Fruit fly (Drosophila melanogaster) whole organism, embryonic: ENCODE measurements around the gene CG13455.

ENCODE experiments used
- Atf6 ChIP-seq: fragments of 200-800 bp; sonication (Bioruptor generic); IDR thresholded peaks from 2 replicates; pipeline ENCODE4 v1.3.6; 2022; ENCODE audit warnings: missing biosample characterization, missing genetic modification characterization
- CG10147 ChIP-seq: fragments of 200-800 bp; sonication (Bioruptor generic); optimal IDR thresholded peaks from 2 replicates; lab custom pipeline; 2019; ENCODE audit warnings: missing biosample characterization, mild to moderate bottlenecking, missing genetic modification characterization, moderate library complexity
- CG10209 ChIP-seq: fragments of 200-800 bp; sonication (Bioruptor generic); optimal IDR thresholded peaks from 3 replicates; lab custom pipeline; 2017; ENCODE audit warnings: missing biosample characterization, mild to moderate bottlenecking, missing genetic modification characterization, missing genetic modification reagents
- CG11247 ChIP-seq: fragments of 200-800 bp; sonication (Bioruptor generic); IDR thresholded peaks from 2 replicates; pipeline ENCODE4 v1.3.6; 2022; ENCODE audit warnings: missing biosample characterization, missing genetic modification characterization
- CG11398 ChIP-seq: fragments of 200-800 bp; sonication (Bioruptor generic); optimal IDR thresholded peaks from 2 replicates; lab custom pipeline; 2016; ENCODE audit warnings: missing biosample characterization, missing genetic modification characterization
- CG11560 ChIP-seq: fragments of 200-800 bp; sonication (Bioruptor generic); IDR thresholded peaks from 3 replicates; pipeline ENCODE4 v1.3.6; 2022; ENCODE audit warnings: missing biosample characterization, missing genetic modification characterization
- CG11696 ChIP-seq: fragments of 200-800 bp; sonication (Bioruptor generic); IDR thresholded peaks from 2 replicates; pipeline ENCODE4 v1.3.6; 2022; ENCODE audit warnings: missing biosample characterization, missing genetic modification characterization
- CG12769 ChIP-seq: fragments of 200-800 bp; sonication (Bioruptor generic); optimal IDR thresholded peaks from 2 replicates; lab custom pipeline; 2019; ENCODE audit warnings: missing biosample characterization, mild to moderate bottlenecking, missing genetic modification characterization, moderate library complexity
- CG12942 ChIP-seq: fragments of 200-800 bp; sonication (Bioruptor generic); optimal IDR thresholded peaks from 3 replicates; lab custom pipeline; 2016; ENCODE audit warnings: missing biosample characterization, missing genetic modification characterization
- CG13123 ChIP-seq: fragments of 200-800 bp; sonication (Bioruptor generic); optimal IDR thresholded peaks from 2 replicates; lab custom pipeline; 2016; ENCODE audit warnings: missing biosample characterization, missing genetic modification characterization
- CG13296 ChIP-seq: fragments of 200-800 bp; sonication (Bioruptor generic); optimal IDR thresholded peaks from 3 replicates; lab custom pipeline; 2018; ENCODE audit warnings: missing biosample characterization, mild to moderate bottlenecking, missing genetic modification characterization
- CG14441 ChIP-seq: fragments of 200-800 bp; sonication (Bioruptor generic); IDR thresholded peaks from 2 replicates; pipeline ENCODE4 v1.3.6; 2022; ENCODE audit warnings: missing biosample characterization, missing genetic modification characterization
- CG17802 ChIP-seq: fragments of 200-800 bp; sonication (Bioruptor generic); optimal IDR thresholded peaks from 2 replicates; lab custom pipeline; 2018; ENCODE audit warnings: missing biosample characterization, mild to moderate bottlenecking, missing genetic modification characterization, moderate library complexity
- CG18262 ChIP-seq: fragments of 200-800 bp; optimal IDR thresholded peaks from 3 replicates; lab custom pipeline; 2019; ENCODE audit warnings: missing biosample characterization, mild to moderate bottlenecking, missing genetic modification characterization, moderate library complexity
- CG2199 ChIP-seq: fragments of 200-800 bp; sonication (Bioruptor generic); IDR thresholded peaks from 3 replicates; pipeline ENCODE4 v1.3.6; 2022; ENCODE audit warnings: missing biosample characterization, missing genetic modification characterization
- CG2712 ChIP-seq: fragments of 200-800 bp; optimal IDR thresholded peaks from 3 replicates; lab custom pipeline; 2019; ENCODE audit warnings: missing biosample characterization, mild to moderate bottlenecking, missing genetic modification characterization, moderate library complexity
- CG2889 ChIP-seq: fragments of 200-800 bp; sonication (Bioruptor generic); IDR thresholded peaks from 3 replicates; pipeline ENCODE4 v1.3.6; 2022; ENCODE audit warnings: missing biosample characterization, missing genetic modification characterization
- CG3163 ChIP-seq: fragments of 200-800 bp; sonication (Bioruptor generic); optimal IDR thresholded peaks from 3 replicates; lab custom pipeline; 2016; ENCODE audit warnings: missing biosample characterization, missing genetic modification characterization
- CG6689 ChIP-seq: fragments of 200-800 bp; sonication (Bioruptor generic); IDR thresholded peaks from 2 replicates; pipeline ENCODE4 v1.3.6; 2022; ENCODE audit warnings: missing biosample characterization, missing genetic modification characterization
- CG7556 ChIP-seq: fragments of 200-800 bp; sonication (Bioruptor generic); optimal IDR thresholded peaks from 2 replicates; lab custom pipeline; 2017; ENCODE audit warnings: missing biosample characterization, mild to moderate bottlenecking, missing genetic modification characterization
- CG7839 ChIP-seq: fragments of 200-800 bp; sonication (Bioruptor generic); optimal IDR thresholded peaks from 3 replicates; lab custom pipeline; 2018; ENCODE audit warnings: missing biosample characterization, mild to moderate bottlenecking, missing genetic modification characterization, moderate library complexity
- CG8290 ChIP-seq, 3 experiments: fragments of 200-800 bp; sonication (Bioruptor generic); optimal IDR thresholded peaks; 2 replicates each; lab custom pipeline; 2016 to 2019; ENCODE audit warnings: missing biosample characterization in 3 of 3, missing genetic modification characterization in 3 of 3, mild to moderate bottlenecking in 2 of 3, moderate library complexity in 1 of 3
- CG8478 ChIP-seq: fragments of >200 bp; optimal IDR thresholded peaks from 2 replicates; lab custom pipeline; 2018
- CG8765 ChIP-seq: fragments of 200-800 bp; sonication (Bioruptor generic); IDR thresholded peaks from 2 replicates; pipeline ENCODE4 v1.3.6; 2022; ENCODE audit warnings: missing biosample characterization, missing genetic modification characterization
- CG9437 ChIP-seq: fragments of 200-800 bp; sonication (Bioruptor generic); optimal IDR thresholded peaks from 2 replicates; lab custom pipeline; 2018; ENCODE audit warnings: missing biosample characterization, mild to moderate bottlenecking, missing genetic modification characterization
- Camta ChIP-seq: fragments of 200-800 bp; sonication (Bioruptor generic); optimal IDR thresholded peaks from 2 replicates; lab custom pipeline; 2016; ENCODE audit warnings: missing biosample characterization, missing genetic modification characterization
- Dll ChIP-seq: fragments of 200-800 bp; sonication (Bioruptor generic); IDR thresholded peaks from 4 replicates; pipeline ENCODE4 v1.3.6; 2022; ENCODE audit warnings: missing biosample characterization, missing genetic modification characterization; ENCODE audit not compliant: partially characterized antibody
- Doc3 ChIP-seq: fragments of 200-800 bp; sonication (Bioruptor generic); IDR thresholded peaks from 3 replicates; pipeline ENCODE4 v1.3.6; 2022; ENCODE audit warnings: missing biosample characterization, missing genetic modification characterization; ENCODE audit not compliant: partially characterized antibody
- Hmx ChIP-seq: fragments of 200-800 bp; sonication (Bioruptor generic); optimal IDR thresholded peaks from 2 replicates; lab custom pipeline; 2016; ENCODE audit warnings: missing biosample characterization, missing genetic modification characterization
- Hr78 ChIP-seq, 2 experiments: fragments of 200-800 bp in 1 of 2; fragments of >200 bp in 1 of 2; sonication (Bioruptor generic) in 1 of 2; optimal IDR thresholded peaks; 2 replicates each; lab custom pipeline; 2017 to 2019; ENCODE audit warnings: missing biosample characterization in 2 of 2, missing genetic modification characterization in 2 of 2, mild to moderate bottlenecking in 1 of 2, moderate library complexity in 1 of 2
- Mes4 ChIP-seq: fragments of 200-800 bp; sonication (Bioruptor generic); optimal IDR thresholded peaks from 2 replicates; lab custom pipeline; 2016; ENCODE audit warnings: missing biosample characterization, missing genetic modification characterization
- Opbp ChIP-seq: fragments of 200-800 bp; sonication (Bioruptor generic); IDR thresholded peaks from 3 replicates; pipeline ENCODE4 v1.3.6; 2022; ENCODE audit warnings: missing biosample characterization, missing genetic modification characterization; ENCODE audit not compliant: partially characterized antibody
- Pdp1 ChIP-seq, 2 experiments: fragments of 200-800 bp; sonication (Bioruptor generic); optimal IDR thresholded peaks; 3 replicates each; lab custom pipeline; 2016; ENCODE audit warnings: missing biosample characterization in 2 of 2, missing genetic modification characterization in 2 of 2, mild to moderate bottlenecking in 1 of 2, moderate library complexity in 1 of 2
- Trl ChIP-seq, 3 experiments: fragments of >200 bp in 2 of 3; fragments of 200-800 bp in 1 of 3; sonication (Bioruptor generic) in 1 of 3; optimal IDR thresholded peaks; 2 replicates in 1 of 3; 3 replicates in 2 of 3; lab custom pipeline; 2016 to 2017; ENCODE audit warnings: missing biosample characterization in 1 of 3, missing genetic modification characterization in 1 of 3
- Xrp1 ChIP-seq: fragments of 200-800 bp; sonication (Bioruptor generic); IDR thresholded peaks from 2 replicates; pipeline ENCODE4 v1.3.6; 2022; ENCODE audit warnings: missing biosample characterization, missing genetic modification characterization
- aop ChIP-seq: fragments of 200-800 bp; sonication (Bioruptor generic); IDR thresholded peaks from 2 replicates; pipeline ENCODE4 v1.3.6; 2022; ENCODE audit warnings: missing biosample characterization, missing genetic modification characterization
- cas ChIP-seq: fragments of 200-800 bp; sonication (Bioruptor generic); IDR thresholded peaks from 2 replicates; pipeline ENCODE4 v1.3.6; 2022; ENCODE audit warnings: missing biosample characterization, missing genetic modification characterization
- chm ChIP-seq: fragments of 200-800 bp; sonication (Bioruptor generic); IDR thresholded peaks from 2 replicates; pipeline ENCODE4 v1.3.6; 2022; ENCODE audit warnings: missing biosample characterization, missing genetic modification characterization
- corto ChIP-seq: fragments of 200-800 bp; sonication (Bioruptor generic); optimal IDR thresholded peaks from 2 replicates; lab custom pipeline; 2016; ENCODE audit warnings: missing biosample characterization, mild to moderate bottlenecking, missing genetic modification characterization, moderate library complexity
- cwo ChIP-seq: fragments of 200-800 bp; sonication (Bioruptor generic); optimal IDR thresholded peaks from 3 replicates; lab custom pipeline; 2017; ENCODE audit warnings: missing biosample characterization, missing genetic modification characterization, mild to moderate bottlenecking, moderate library complexity, missing genetic modification reagents
- dm ChIP-seq: fragments of 200-800 bp; sonication (Bioruptor generic); optimal IDR thresholded peaks from 3 replicates; lab custom pipeline; 2016; ENCODE audit warnings: missing biosample characterization, missing genetic modification characterization
- gem ChIP-seq: fragments of 200-800 bp; sonication (Bioruptor generic); optimal IDR thresholded peaks from 2 replicates; lab custom pipeline; 2019; ENCODE audit warnings: missing biosample characterization, mild to moderate bottlenecking, missing genetic modification characterization, moderate library complexity
- nom ChIP-seq: fragments of 200-800 bp; sonication (Bioruptor generic); optimal IDR thresholded peaks from 2 replicates; lab custom pipeline; 2017; ENCODE audit warnings: missing biosample characterization, missing genetic modification characterization, mild to moderate bottlenecking, moderate library complexity, missing genetic modification reagents
- pros ChIP-seq: fragments of 200-800 bp; sonication (Bioruptor generic); optimal IDR thresholded peaks from 3 replicates; lab custom pipeline; 2019; ENCODE audit warnings: missing biosample characterization, mild to moderate bottlenecking, missing genetic modification characterization, moderate library complexity
- row ChIP-seq: fragments of 200-800 bp; sonication (Bioruptor generic); IDR thresholded peaks from 3 replicates; pipeline ENCODE4 v1.3.6; 2022; ENCODE audit warnings: missing biosample characterization, missing genetic modification characterization
- shn ChIP-seq: fragments of 200-800 bp; sonication (Bioruptor generic); optimal IDR thresholded peaks from 3 replicates; lab custom pipeline; 2016; ENCODE audit warnings: missing biosample characterization, missing genetic modification characterization
- wor ChIP-seq: fragments of 200-800 bp; sonication (Bioruptor generic); IDR thresholded peaks from 2 replicates; pipeline ENCODE4 v1.3.6; 2022; ENCODE audit warnings: missing biosample characterization, missing genetic modification characterization
- yki ChIP-seq: fragments of >200 bp; optimal IDR thresholded peaks from 3 replicates; lab custom pipeline; 2018
- z ChIP-seq: fragments of 200-800 bp; sonication (Bioruptor generic); IDR thresholded peaks from 3 replicates; pipeline ENCODE4 v1.3.6; 2022; ENCODE audit warnings: missing biosample characterization, missing genetic modification characterization

The CG13455 gene

dm6 chr3L:15507148-15507896 lies 10.9 kb downstream of the CG13455 start:
- TF ChIP-seq corto (GFP tag; lab: Kevin White, UChicago) (no peak), Xrp1 (GFP tag; lab: Robert Waterston, UW) (0 out of 2 replicates have a peak, but pooled peaks have one; percentile 4), Trl (optimal IDR thresholded peaks at IDR 0.05; lab: Kevin White, UChicago) (peak; percentile 95 to 97), Trl (GFP tag; optimal IDR thresholded peaks at IDR 0.05; lab: Kevin White, UChicago) (no peak), pros (GFP tag; lab: Kevin White, UChicago) (peak; percentile 2), CG12942 (GFP tag; lab: Kevin White, UChicago) (no peak), CG3163 (peak; percentile 11), Hr78 (GFP tag; optimal IDR thresholded peaks at IDR 0.05; lab: Kevin White, UChicago) (peak in 1 of 2 experiments; percentile 81), Mes4 (GFP tag; lab: Kevin White, UChicago) (no peak), CG18262 (tag; lab: Kevin White, UChicago) (no peak), CG7556 (GFP tag; lab: Kevin White, UChicago) (no peak), CG13123 (GFP tag; lab: Kevin White, UChicago) (no peak), CG17802 (peak; percentile 90), CG14441 (peak; percentile 9; the same call in 1 of the 2 replicates), CG10147 (GFP tag; lab: Kevin White, UChicago) (no peak), CG10209 (GFP tag; lab: Kevin White, UChicago) (no peak), CG11560 (tag; lab: Robert Waterston, UW) (no peak), CG11696 (GFP tag; lab: Robert Waterston, UW) (no peak), wor (GFP tag; lab: Robert Waterston, UW) (no peak), shn (GFP tag; lab: Kevin White, UChicago) (no peak), Dll (0 out of 4 replicates have a peak, but pooled peaks have one; percentile 46), row (GFP tag; lab: Robert Waterston, UW) (no peak), CG8290 (GFP tag; optimal IDR thresholded peaks at IDR 0.05; lab: Kevin White, UChicago) (no peak), CG8290 (tag; optimal IDR thresholded peaks at IDR 0.05; lab: Kevin White, UChicago) (no peak), nom (GFP tag; lab: Kevin White, UChicago) (no peak), cwo (GFP tag; lab: Kevin White, UChicago) (peak; percentile 15), CG2889 (GFP tag; lab: Robert Waterston, UW) (no peak), aop (GFP tag; lab: Robert Waterston, UW) (no peak), CG8478 (no peak), Camta (GFP tag; lab: Kevin White, UChicago) (no peak), Pdp1 (GFP tag; optimal IDR thresholded peaks at IDR 0.05; lab: Kevin White, UChicago) (peak in 1 of 2 experiments; percentile 90), chm (GFP tag; lab: Robert Waterston, UW) (0 out of 2 replicates have a peak, but pooled peaks have one; percentile 21), Doc3 (GFP tag; lab: Robert Waterston, UW) (0 out of 3 replicates have a peak, but pooled peaks have one; percentile 11), CG11398 (no peak), dm (GFP tag; lab: Kevin White, UChicago) (peak; percentile 33), CG7839 (no peak), z (no peak), CG6689 (GFP tag; lab: Robert Waterston, UW) (no peak), yki (lab: Kevin White, UChicago) (peak; percentile 66), gem (tag; lab: Kevin White, UChicago) (no peak), CG8765 (no peak), CG11247 (GFP tag; lab: Robert Waterston, UW) (no peak), CG9437 (GFP tag; lab: Kevin White, UChicago) (peak; percentile 19), Hmx (GFP tag; lab: Kevin White, UChicago) (no peak), CG2199 (GFP tag; lab: Robert Waterston, UW) (0 out of 3 replicates have a peak, but pooled peaks have one; percentile 35), cas (GFP tag; lab: Robert Waterston, UW) (no peak), CG13296 (no peak), Atf6 (GFP tag; lab: Robert Waterston, UW) (no peak), CG12769 (tag; lab: Kevin White, UChicago) (no peak), CG2712 (no peak), Opbp (GFP tag; lab: Robert Waterston, UW) (0 out of 3 replicates have a peak, but pooled peaks have one; percentile 10)
